Fruit fly (Drosophila melanogaster): Measurements from ENCODE around the gene Osi13.

The Osi13 gene

DNA sequence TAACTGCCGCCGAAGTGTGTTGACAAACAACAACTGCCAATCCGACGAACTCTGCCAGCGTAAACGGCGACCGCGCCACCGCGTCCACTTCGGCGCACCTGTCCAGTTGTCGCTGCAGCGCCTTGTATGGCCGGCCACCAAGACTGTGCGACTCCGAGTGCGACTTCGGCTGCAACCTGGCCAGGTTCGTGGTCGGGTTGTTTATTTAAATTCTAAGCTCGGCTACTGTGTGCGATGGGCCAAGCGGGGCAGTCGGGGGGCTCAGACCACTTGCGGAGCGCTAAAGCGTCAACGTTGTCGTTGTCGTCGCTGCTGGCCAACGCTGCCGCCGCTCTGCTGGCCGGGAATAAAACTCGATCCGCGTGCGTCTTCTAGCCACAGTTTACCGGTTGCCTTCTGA lies 31.7 kb upstream of the Osi13 start, which contains the start of gene Osi9 (continued):
- TF ChIP-seq ro (GFP tag; IDR thresholded peaks at IDR 0.05) (no peak), CG18476 (GFP tag; optimal IDR thresholded peaks at IDR 0.05) (no peak), Bteb2 (GFP tag; optimal IDR thresholded peaks at IDR 0.05) (no peak), CG11456 (GFP tag; IDR thresholded peaks at IDR 0.05) (no peak), ci (GFP tag; IDR thresholded peaks at IDR 0.05) (0 out of 3 replicates have a peak, but pooled peaks have one; percentile 13), H2.0 (GFP tag; IDR thresholded peaks at IDR 0.05) (no peak), CHES-1-like (GFP tag; optimal IDR thresholded peaks at IDR 0.05) (no peak), eve (GFP tag; optimal IDR thresholded peaks at IDR 0.05) (no peak), knrl (GFP tag; IDR thresholded peaks at IDR 0.05; ENCODE audit: partially characterized antibody) (no peak), Ets65A (GFP tag) (peak; percentile 40), grau (tag; optimal IDR thresholded peaks at IDR 0.05) (no peak), Adf1 (GFP tag; IDR thresholded peaks at IDR 0.05) (peak; percentile 38), gsb-n (tag; optimal IDR thresholded peaks at IDR 0.05) (no peak), ERR (GFP tag; optimal IDR thresholded peaks at IDR 0.05) (no peak), Hey (tag; optimal IDR thresholded peaks at IDR 0.05) (no peak), otp (GFP tag; IDR thresholded peaks at IDR 0.05) (no peak), hb (GFP tag; IDR thresholded peaks at IDR 0.05; ENCODE audit: partially characterized antibody) (no peak), CG10654 (GFP tag; optimal IDR thresholded peaks at IDR 0.05) (no peak), Vsx1 (GFP tag; optimal IDR thresholded peaks at IDR 0.05) (no peak), Deaf1 (tag; optimal IDR thresholded peaks at IDR 0.05) (peak; percentile 88), pita (GFP tag; optimal IDR thresholded peaks at IDR 0.05) (no peak), CG15011 (GFP tag; optimal IDR thresholded peaks at IDR 0.05) (no peak), jing (GFP tag; optimal IDR thresholded peaks at IDR 0.05) (no peak), Hr3 (GFP tag; optimal IDR thresholded peaks at IDR 0.05) (no peak), CG8924 (tag; optimal IDR thresholded peaks at IDR 0.05) (no peak), lilli (GFP tag; optimal IDR thresholded peaks at IDR 0.05) (no peak), CG15479 (GFP tag; optimal IDR thresholded peaks at IDR 0.05) (no peak), CG7987 (GFP tag; optimal IDR thresholded peaks at IDR 0.05) (no peak), GATAe (GFP tag; conservative IDR thresholded peaks at IDR 0.05) (no peak), Pdp1 (GFP tag; optimal IDR thresholded peaks at IDR 0.05) (no peak), pum (GFP tag; optimal IDR thresholded peaks at IDR 0.05) (no peak), Side (GFP tag; optimal IDR thresholded peaks at IDR 0.05) (no peak)

DNA sequence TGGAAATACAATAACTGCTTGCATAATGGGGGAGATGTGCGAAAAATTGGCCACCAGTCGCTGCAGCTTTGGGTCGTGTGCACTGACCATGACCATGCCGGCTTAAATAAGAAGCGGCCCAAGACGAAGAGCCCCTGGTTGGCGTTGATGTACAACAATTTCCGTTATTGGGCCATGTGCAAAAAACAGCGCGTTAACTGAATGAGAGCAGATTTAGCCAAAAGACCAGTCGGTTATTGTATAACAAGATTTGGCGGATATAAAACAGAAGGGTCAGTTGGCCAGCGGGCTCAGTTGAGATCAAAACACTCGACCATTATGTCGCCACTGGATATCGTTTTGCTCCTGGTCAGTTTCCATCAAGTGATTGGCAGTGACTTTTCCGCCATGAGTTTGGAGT lies 27.9 kb upstream of the Osi13 start, which contains the start of gene Osi10a:
Osi10a (plus strand) TSS at position 301 of the 400 bp plus-strand sequence.
- no peak for TF ChIP-seq CkIIα-i1 (GFP tag; IDR thresholded peaks at IDR 0.05)
- TF ChIP-seq CG4730 (GFP tag; IDR thresholded peaks at IDR 0.05): no peak
- TF ChIP-seq scrt (GFP tag; optimal IDR thresholded peaks at IDR 0.05): no peak
- TF ChIP-seq dm (GFP tag; optimal IDR thresholded peaks at IDR 0.05): no peak
- no peak for TF ChIP-seq Bteb2 (GFP tag; optimal IDR thresholded peaks at IDR 0.05)
- no peak for TF ChIP-seq CG16779 (GFP tag; IDR thresholded peaks at IDR 0.05)
- no peak for TF ChIP-seq CG9817 (tag; optimal IDR thresholded peaks at IDR 0.05)
- TF ChIP-seq CG31365 (tag; optimal IDR thresholded peaks at IDR 0.05): no peak
- no peak for TF ChIP-seq vfl (GFP tag; optimal IDR thresholded peaks at IDR 0.05)
- no peak for TF ChIP-seq Nf-YA (GFP tag; IDR thresholded peaks at IDR 0.05)

DNA sequence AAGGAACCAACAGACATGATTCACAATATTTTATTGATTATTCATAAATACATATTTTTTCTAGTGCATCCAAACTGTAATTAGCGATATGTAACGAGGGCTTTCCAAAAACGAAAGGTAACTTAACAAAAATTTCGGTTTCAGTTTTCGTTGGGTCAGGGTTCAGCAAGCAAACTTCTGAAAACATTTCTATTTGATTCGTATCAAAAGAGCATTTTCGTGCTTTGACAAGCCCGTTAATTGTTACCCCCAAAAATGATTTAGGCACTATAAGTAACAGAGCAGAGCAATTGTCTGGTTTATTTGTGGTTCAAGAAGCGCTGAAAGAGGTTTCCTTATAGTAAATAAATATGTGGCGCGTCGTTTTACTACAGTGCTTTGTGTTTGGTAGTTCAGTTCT lies 25.6 kb upstream of the Osi13 start, which contains the start of gene Osi10b:
Osi10b (plus strand) TSS at position 301 of the 400 bp plus-strand sequence.
- peak; percentile 6 for TF ChIP-seq Ets65A (GFP tag)
- no peak for TF ChIP-seq lov (optimal IDR thresholded peaks at IDR 0.05)
- TF ChIP-seq lov (GFP tag; IDR thresholded peaks at IDR 0.05): no peak

Measured in whole organism, embryonic.